Worm (Caenorhabditis elegans): ENCODE data around the gene cdo-1.

cdo-1 gene

DNA sequence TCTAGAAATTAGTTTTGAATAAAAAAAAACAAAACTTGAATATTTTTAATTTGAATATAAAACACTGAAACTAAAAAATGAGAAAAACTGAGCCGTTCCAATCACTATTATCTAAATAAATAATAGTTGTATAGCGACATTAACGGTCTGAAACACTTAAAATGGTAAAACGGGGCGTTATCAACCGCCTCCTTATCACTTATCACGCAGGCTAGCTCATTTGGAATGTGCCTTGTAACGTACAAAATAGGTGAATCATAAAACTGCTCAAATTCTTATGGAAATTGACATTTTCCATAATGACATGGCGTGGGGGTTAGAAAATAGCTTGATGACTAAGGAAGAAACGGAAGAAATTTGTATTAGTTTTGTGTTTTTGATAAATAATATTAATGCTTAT is 47.4 kb downstream of the cdo-1 start, which contains the start of gene ifd-2:
Gene ifd-2 (minus strand): TSS at position 1 of the 400 bp plus-strand sequence.
- TF ChIP-seq pqm-1 (tag; optimal IDR thresholded peaks at IDR 0.05), result peak; percentile 74
- TF ChIP-seq jun-1 (tag; optimal IDR thresholded peaks at IDR 0.05), result no peak
- peak; percentile 8 for TF ChIP-seq pha-4 (tag; optimal IDR thresholded peaks at IDR 0.05)
- no peak for TF ChIP-seq nhr-43 (tag; optimal IDR thresholded peaks at IDR 0.05; ENCODE audit: poor library complexity, severe bottlenecking)
- peak; percentile 87 for TF ChIP-seq elt-2 (tag; optimal IDR thresholded peaks at IDR 0.05)
- TF ChIP-seq elt-1 (tag; optimal IDR thresholded peaks at IDR 0.05), result no peak
- TF ChIP-seq ceh-82 (tag; optimal IDR thresholded peaks at IDR 0.05), result no peak
- TF ChIP-seq mdl-1 (tag; optimal IDR thresholded peaks at IDR 0.05), result no peak
- TF ChIP-seq hmg-11 (tag; optimal IDR thresholded peaks at IDR 0.05), result no peak
- TF ChIP-seq nhr-11 (tag; optimal IDR thresholded peaks at IDR 0.05), result no peak
- no peak for TF ChIP-seq nhr-25 (tag; optimal IDR thresholded peaks at IDR 0.05)
- TF ChIP-seq nhr-237 (tag; optimal IDR thresholded peaks at IDR 0.05), result no peak

DNA sequence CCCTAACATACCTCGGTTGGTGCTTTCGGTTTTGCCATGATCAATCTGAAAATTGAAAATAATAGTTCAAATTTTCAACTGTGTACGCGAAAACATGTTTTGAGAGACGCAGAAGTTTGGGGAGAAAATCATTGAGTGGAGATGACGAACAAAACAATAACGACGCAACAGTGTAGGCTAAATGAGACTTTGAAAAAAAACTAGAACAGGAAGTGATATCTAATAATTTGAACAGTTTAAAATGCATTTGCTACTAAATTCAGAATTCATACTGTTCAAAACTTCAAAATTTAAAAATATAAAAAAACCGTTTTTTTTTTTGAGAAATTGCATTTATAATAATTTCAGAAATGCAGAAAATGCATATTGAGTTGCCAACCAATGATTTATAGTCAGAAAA is 50.3 kb downstream of the cdo-1 start, which contains the start of gene F25E2.3:
Gene F25E2.3 (minus strand): TSS at position 101 of the 400 bp plus-strand sequence.
- TF ChIP-seq nhr-237 (tag; optimal IDR thresholded peaks at IDR 0.05), result no peak
- no peak for TF ChIP-seq R02D3.7 (tag; optimal IDR thresholded peaks at IDR 0.05)
- TF ChIP-seq nhr-77 (tag; optimal IDR thresholded peaks at IDR 0.05), result no peak
- no peak for TF ChIP-seq lsy-12 (tag; optimal IDR thresholded peaks at IDR 0.05)
- no peak for TF ChIP-seq nhr-12 (tag; optimal IDR thresholded peaks at IDR 0.05)
- TF ChIP-seq skn-1 (tag; optimal IDR thresholded peaks at IDR 0.05), result no peak
- no peak for TF ChIP-seq unc-39 (tag; optimal IDR thresholded peaks at IDR 0.05)
- no peak for TF ChIP-seq ztf-4 (tag; optimal IDR thresholded peaks at IDR 0.05)
- TF ChIP-seq daf-12 (tag; optimal IDR thresholded peaks at IDR 0.05), result no peak
- TF ChIP-seq lin-15B (tag; optimal IDR thresholded peaks at IDR 0.05), result no peak
- no peak for TF ChIP-seq aly-2 (tag; optimal IDR thresholded peaks at IDR 0.05)
- TF ChIP-seq ZK546.5 (tag; optimal IDR thresholded peaks at IDR 0.05), result no peak
- TF ChIP-seq sea-2 (GFP tag; optimal IDR thresholded peaks at IDR 0.05), result no peak
- no peak for TF ChIP-seq unc-62 (GFP tag; optimal IDR thresholded peaks at IDR 0.05)
- TF ChIP-seq fos-1 (tag; optimal IDR thresholded peaks at IDR 0.05), result no peak
- no peak for TF ChIP-seq ceh-9 (tag; optimal IDR thresholded peaks at IDR 0.05)
- TF ChIP-seq pqm-1 (tag; optimal IDR thresholded peaks at IDR 0.05), result no peak
